Worm (Caenorhabditis elegans): ENCODE data around the gene Y37D8A.3.

DNA sequence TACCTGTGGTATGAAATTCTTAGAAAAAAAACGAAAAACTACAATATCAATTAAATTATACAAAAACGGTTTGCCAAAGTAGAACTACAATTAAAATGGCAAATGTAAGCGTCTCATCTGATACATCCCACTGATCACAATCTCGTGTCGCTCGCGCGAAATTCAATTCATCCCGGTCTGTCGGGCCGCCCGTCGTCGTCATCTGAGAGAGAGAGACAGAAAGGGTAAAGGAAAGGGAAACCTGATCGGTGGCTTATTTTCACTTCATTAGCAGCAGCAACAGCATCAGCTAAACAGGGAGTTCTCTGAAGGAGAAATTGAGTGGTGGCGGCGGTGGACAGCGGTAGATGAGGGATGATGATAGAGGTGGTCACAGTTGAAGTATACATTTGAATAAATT lies 28.6 kb upstream of the Y37D8A.3 start:
- TF ChIP-seq dao-5 (tag; optimal IDR thresholded peaks at IDR 0.05) (no peak), him-1 (tag; optimal IDR thresholded peaks at IDR 0.05) (no peak), W03F9.2 (tag; optimal IDR thresholded peaks at IDR 0.05) (no peak)
